Fruit fly (Drosophila melanogaster) whole organism, embryonic: Measurements from ENCODE around the gene wb.

Experiments used
- Aef1 ChIP-seq: fragments of 200-800 bp; sonication (Bioruptor generic); IDR thresholded peaks from 3 replicates; pipeline ENCODE4 v1.3.6; 2022; ENCODE audit warnings: missing biosample characterization, missing genetic modification characterization
- Atf6 ChIP-seq: fragments of 200-800 bp; sonication (Bioruptor generic); IDR thresholded peaks from 2 replicates; pipeline ENCODE4 v1.3.6; 2022; ENCODE audit warnings: missing biosample characterization, missing genetic modification characterization
- BtbVII ChIP-seq: fragments of 200-800 bp; sonication (Bioruptor generic); optimal IDR thresholded peaks from 3 replicates; lab custom pipeline; 2017; ENCODE audit warnings: missing biosample characterization, mild to moderate bottlenecking, missing genetic modification characterization
- CG11560 ChIP-seq: fragments of 200-800 bp; sonication (Bioruptor generic); IDR thresholded peaks from 3 replicates; pipeline ENCODE4 v1.3.6; 2022; ENCODE audit warnings: missing biosample characterization, missing genetic modification characterization
- CG12299 ChIP-seq: fragments of 200-800 bp; sonication (Bioruptor generic); optimal IDR thresholded peaks from 2 replicates; lab custom pipeline; 2018; ENCODE audit warnings: missing biosample characterization, mild to moderate bottlenecking, missing genetic modification characterization
- CG15269 ChIP-seq: fragments of 200-800 bp; sonication (Bioruptor generic); optimal IDR thresholded peaks from 2 replicates; lab custom pipeline; 2018; ENCODE audit warnings: missing biosample characterization, mild to moderate bottlenecking, missing genetic modification characterization, moderate library complexity
- CG15601 ChIP-seq: fragments of 200-800 bp; sonication (Bioruptor generic); optimal IDR thresholded peaks from 3 replicates; lab custom pipeline; 2019; ENCODE audit warnings: missing biosample characterization, mild to moderate bottlenecking, missing genetic modification characterization, moderate library complexity
- CG17359 ChIP-seq: fragments of 200-800 bp; sonication (Bioruptor generic); optimal IDR thresholded peaks from 3 replicates; lab custom pipeline; 2018; ENCODE audit warnings: missing biosample characterization, mild to moderate bottlenecking, missing genetic modification characterization, moderate library complexity
- CG1792 ChIP-seq: fragments of 200-800 bp; sonication (Bioruptor generic); optimal IDR thresholded peaks from 2 replicates; lab custom pipeline; 2016; ENCODE audit warnings: missing biosample characterization, missing genetic modification characterization
- CG18262 ChIP-seq: fragments of 200-800 bp; optimal IDR thresholded peaks from 3 replicates; lab custom pipeline; 2019; ENCODE audit warnings: missing biosample characterization, mild to moderate bottlenecking, missing genetic modification characterization, moderate library complexity
- CG2120 ChIP-seq: fragments of 200-800 bp; sonication (Bioruptor generic); optimal IDR thresholded peaks from 3 replicates; lab custom pipeline; 2016; ENCODE audit warnings: missing biosample characterization, missing genetic modification characterization
- CG2199 ChIP-seq: fragments of 200-800 bp; sonication (Bioruptor generic); IDR thresholded peaks from 3 replicates; pipeline ENCODE4 v1.3.6; 2022; ENCODE audit warnings: missing biosample characterization, missing genetic modification characterization
- CG31365 ChIP-seq: fragments of 200-800 bp; sonication (Bioruptor generic); optimal IDR thresholded peaks from 2 replicates; lab custom pipeline; 2018; ENCODE audit warnings: missing biosample characterization, mild to moderate bottlenecking, missing genetic modification characterization
- CG3838 ChIP-seq: fragments of 200-800 bp; sonication (Bioruptor generic); optimal IDR thresholded peaks from 3 replicates; lab custom pipeline; 2016; ENCODE audit warnings: missing biosample characterization, missing genetic modification characterization
- CG3847 ChIP-seq: fragments of 200-800 bp; sonication (Bioruptor generic); IDR thresholded peaks from 2 replicates; pipeline ENCODE4 v1.3.6; 2022; ENCODE audit warnings: missing biosample characterization, missing genetic modification characterization
- CG42726 ChIP-seq: fragments of 200-800 bp; sonication (Bioruptor generic); IDR thresholded peaks from 2 replicates; pipeline ENCODE4 v1.3.6; 2022; ENCODE audit warnings: missing biosample characterization, missing genetic modification characterization; ENCODE audit not compliant: partially characterized antibody
- CG4282 ChIP-seq: fragments of 200-800 bp; sonication (Bioruptor generic); optimal IDR thresholded peaks from 2 replicates; lab custom pipeline; 2016; ENCODE audit warnings: missing biosample characterization, missing genetic modification characterization
- CG43689 ChIP-seq: fragments of 200-800 bp; sonication (Bioruptor generic); IDR thresholded peaks from 2 replicates; pipeline ENCODE4 v1.3.6; 2022; ENCODE audit warnings: missing biosample characterization, missing genetic modification characterization
- CG4617 ChIP-seq: fragments of 200-800 bp; sonication (Bioruptor generic); optimal IDR thresholded peaks from 3 replicates; lab custom pipeline; 2016; ENCODE audit warnings: missing biosample characterization, missing genetic modification characterization, borderline replicate concordance
- CG6654 ChIP-seq: fragments of 200-800 bp; sonication (Bioruptor generic); optimal IDR thresholded peaks from 2 replicates; lab custom pipeline; 2017; ENCODE audit warnings: missing biosample characterization, mild to moderate bottlenecking, missing genetic modification characterization
- CG7963 ChIP-seq: fragments of 200-800 bp; sonication (Bioruptor generic); IDR thresholded peaks from 3 replicates; pipeline ENCODE4 v1.3.6; 2022; ENCODE audit warnings: missing biosample characterization, missing genetic modification characterization; ENCODE audit not compliant: partially characterized antibody
- CG9797 ChIP-seq: fragments of 200-800 bp; sonication (Bioruptor generic); optimal IDR thresholded peaks from 3 replicates; lab custom pipeline; 2018; ENCODE audit warnings: missing biosample characterization, mild to moderate bottlenecking, missing genetic modification characterization
- Doc3 ChIP-seq: fragments of 200-800 bp; sonication (Bioruptor generic); IDR thresholded peaks from 3 replicates; pipeline ENCODE4 v1.3.6; 2022; ENCODE audit warnings: missing biosample characterization, missing genetic modification characterization; ENCODE audit not compliant: partially characterized antibody
- Elba2 ChIP-seq: fragments of 200-800 bp; sonication (Bioruptor generic); optimal IDR thresholded peaks from 3 replicates; lab custom pipeline; 2016; ENCODE audit warnings: missing biosample characterization, missing genetic modification characterization
- HLH4C ChIP-seq: fragments of 200-800 bp; sonication (Bioruptor generic); IDR thresholded peaks from 3 replicates; pipeline ENCODE4 v1.3.6; 2022; ENCODE audit warnings: missing biosample characterization, missing genetic modification characterization; ENCODE audit not compliant: partially characterized antibody
- HmgD ChIP-seq: fragments of 200-800 bp; sonication (Bioruptor generic); optimal IDR thresholded peaks from 3 replicates; lab custom pipeline; 2016; ENCODE audit warnings: missing biosample characterization, missing genetic modification characterization
- HmgZ ChIP-seq: fragments of 200-800 bp; sonication (Bioruptor generic); optimal IDR thresholded peaks from 2 replicates; lab custom pipeline; 2018; ENCODE audit warnings: missing biosample characterization, mild to moderate bottlenecking, missing genetic modification characterization
- Lhr ChIP-seq: fragments of 200-800 bp; sonication (Bioruptor generic); optimal IDR thresholded peaks from 3 replicates; lab custom pipeline; 2017; ENCODE audit warnings: mild to moderate bottlenecking, missing biosample characterization, missing genetic modification reagents, missing genetic modification characterization
- MTF-1 ChIP-seq: fragments of 200-800 bp; sonication (Bioruptor generic); optimal IDR thresholded peaks from 2 replicates; lab custom pipeline; 2018; ENCODE audit warnings: missing biosample characterization, mild to moderate bottlenecking, missing genetic modification characterization, borderline replicate concordance
- ab ChIP-seq: fragments of 200-800 bp; sonication (Bioruptor generic); optimal IDR thresholded peaks from 2 replicates; lab custom pipeline; 2016; ENCODE audit warnings: missing biosample characterization, missing genetic modification characterization
- ara ChIP-seq: fragments of 200-800 bp; sonication (Bioruptor generic); IDR thresholded peaks from 2 replicates; pipeline ENCODE4 v1.3.6; 2022; ENCODE audit warnings: missing biosample characterization, missing genetic modification characterization
- bbx ChIP-seq: fragments of 200-800 bp; sonication (Bioruptor generic); IDR thresholded peaks from 2 replicates; pipeline ENCODE4 v1.3.6; 2022; ENCODE audit warnings: missing biosample characterization, missing genetic modification characterization; ENCODE audit not compliant: partially characterized antibody
- btn ChIP-seq: fragments of 200-800 bp; sonication (Bioruptor generic); optimal IDR thresholded peaks from 2 replicates; lab custom pipeline; 2016; ENCODE audit warnings: missing biosample characterization, missing genetic modification characterization
- dmrt11E ChIP-seq: fragments of 200-800 bp; sonication (Bioruptor generic); optimal IDR thresholded peaks from 3 replicates; lab custom pipeline; 2018; ENCODE audit warnings: missing biosample characterization, mild to moderate bottlenecking, missing genetic modification characterization, moderate library complexity
- ewg ChIP-seq: fragments of 200-800 bp; sonication (Bioruptor generic); optimal IDR thresholded peaks from 3 replicates; lab custom pipeline; 2017; ENCODE audit warnings: mild to moderate bottlenecking, missing biosample characterization, missing genetic modification reagents, missing genetic modification characterization
- fu2 ChIP-seq: fragments of 200-800 bp; sonication (Bioruptor generic); optimal IDR thresholded peaks from 2 replicates; lab custom pipeline; 2016; ENCODE audit warnings: missing biosample characterization, missing genetic modification characterization
- gce ChIP-seq: fragments of 200-800 bp; sonication (Bioruptor generic); IDR thresholded peaks from 3 replicates; pipeline ENCODE4 v1.3.6; 2022; ENCODE audit warnings: missing biosample characterization, missing genetic modification characterization
- h ChIP-seq: fragments of >200 bp; optimal IDR thresholded peaks from 2 replicates; lab custom pipeline; 2017
- lab ChIP-seq: fragments of 200-800 bp; sonication (Bioruptor generic); optimal IDR thresholded peaks from 3 replicates; lab custom pipeline; 2017; ENCODE audit warnings: missing biosample characterization, missing genetic modification characterization, mild to moderate bottlenecking, moderate library complexity, missing genetic modification reagents
- lilli ChIP-seq: fragments of 200-800 bp; sonication (Bioruptor generic); optimal IDR thresholded peaks from 3 replicates; lab custom pipeline; 2016; ENCODE audit warnings: missing biosample characterization, missing genetic modification characterization
- nau ChIP-seq: fragments of 200-800 bp; sonication (Bioruptor generic); optimal IDR thresholded peaks from 3 replicates; lab custom pipeline; 2017; ENCODE audit warnings: missing biosample characterization, mild to moderate bottlenecking, missing genetic modification characterization, missing genetic modification reagents
- pros ChIP-seq: fragments of 200-800 bp; sonication (Bioruptor generic); optimal IDR thresholded peaks from 3 replicates; lab custom pipeline; 2019; ENCODE audit warnings: missing biosample characterization, mild to moderate bottlenecking, missing genetic modification characterization, moderate library complexity
- sc ChIP-seq, 3 experiments: fragments of >200 bp in 2 of 3; fragments of 200-800 bp in 1 of 3; sonication (Bioruptor generic) in 1 of 3; optimal IDR thresholded peaks; 2 replicates in 2 of 3; 3 replicates in 1 of 3; lab custom pipeline; 2017; ENCODE audit warnings: mild to moderate bottlenecking in 1 of 3, missing biosample characterization in 1 of 3, missing genetic modification characterization in 1 of 3, missing genetic modification reagents in 1 of 3
- tup ChIP-seq: fragments of 200-800 bp; sonication (Bioruptor generic); optimal IDR thresholded peaks from 2 replicates; lab custom pipeline; 2016; ENCODE audit warnings: missing biosample characterization, mild to moderate bottlenecking, missing genetic modification characterization, moderate library complexity
- unpg ChIP-seq: fragments of 200-800 bp; sonication (Bioruptor generic); optimal IDR thresholded peaks from 3 replicates; lab custom pipeline; 2018; ENCODE audit warnings: missing biosample characterization, mild to moderate bottlenecking, missing genetic modification characterization, moderate library complexity
- wdn ChIP-seq: fragments of 200-800 bp; sonication (Bioruptor generic); IDR thresholded peaks from 2 replicates; pipeline ENCODE4 v1.3.6; 2022; ENCODE audit warnings: missing biosample characterization, missing genetic modification characterization
- wek ChIP-seq: fragments of 200-800 bp; sonication (Bioruptor generic); optimal IDR thresholded peaks from 3 replicates; lab custom pipeline; 2018; ENCODE audit warnings: missing biosample characterization, mild to moderate bottlenecking, missing genetic modification characterization, moderate library complexity
- zen ChIP-seq: fragments of 200-800 bp; sonication (Bioruptor generic); optimal IDR thresholded peaks from 3 replicates; lab custom pipeline; 2018; ENCODE audit warnings: missing biosample characterization, mild to moderate bottlenecking, missing genetic modification characterization, moderate library complexity

The wb gene

dm6 chr2L:14369933-14370776 is 107.3 kb downstream of the wb start (continued):
- TF ChIP-seq fu2 (no peak), CG43689 (GFP tag; lab: Robert Waterston, UW) (no peak), tup (GFP tag; lab: Kevin White, UChicago) (no peak), ab (GFP tag; lab: Kevin White, UChicago) (no peak), HLH4C (GFP tag; lab: Robert Waterston, UW) (no peak), Aef1 (no peak), Lhr (GFP tag; lab: Kevin White, UChicago) (no peak), bbx (GFP tag; lab: Robert Waterston, UW) (no peak), Doc3 (no peak), sc (optimal IDR thresholded peaks at IDR 0.05; lab: Kevin White, UChicago) (no peak), sc (GFP tag; optimal IDR thresholded peaks at IDR 0.05; lab: Kevin White, UChicago) (no peak), CG6654 (GFP tag; lab: Kevin White, UChicago) (no peak), CG4282 (GFP tag; lab: Kevin White, UChicago) (no peak), CG12299 (no peak), unpg (peak; percentile 37), CG31365 (no peak), CG15269 (tag; lab: Kevin White, UChicago) (peak; percentile 26), nau (GFP tag; lab: Kevin White, UChicago) (no peak), HmgZ (tag; lab: Kevin White, UChicago) (no peak), CG3847 (GFP tag; lab: Robert Waterston, UW) (no peak; the same call in 1 of the 2 replicates), CG3838 (no peak), Elba2 (GFP tag; lab: Kevin White, UChicago) (peak; percentile 28), CG7963 (no peak), CG15601 (tag; lab: Kevin White, UChicago) (no peak), lab (GFP tag; lab: Kevin White, UChicago) (peak; percentile 34), BtbVII (GFP tag; lab: Kevin White, UChicago) (no peak), dmrt11E (tag; lab: Kevin White, UChicago) (peak; percentile 48), CG11560 (tag; lab: Robert Waterston, UW) (no peak), HmgD (GFP tag; lab: Kevin White, UChicago) (no peak), ara (GFP tag; lab: Robert Waterston, UW) (no peak), CG42726 (GFP tag; lab: Robert Waterston, UW) (no peak), ewg (GFP tag; lab: Kevin White, UChicago) (peak; percentile 20), CG4617 (GFP tag; lab: Kevin White, UChicago) (no peak), lilli (no peak), gce (0 out of 3 replicates have a peak, but pooled peaks have one; percentile 11), zen (tag; lab: Kevin White, UChicago) (peak; percentile 62), h (lab: Kevin White, UChicago) (no peak), CG9797 (GFP tag; lab: Kevin White, UChicago) (no peak), CG17359 (tag; lab: Kevin White, UChicago) (peak; percentile 41), Atf6 (GFP tag; lab: Robert Waterston, UW) (no peak), CG2199 (GFP tag; lab: Robert Waterston, UW) (no peak), CG1792 (GFP tag; lab: Kevin White, UChicago) (no peak), MTF-1 (no peak), pros (no peak), wek (GFP tag; lab: Kevin White, UChicago) (no peak), CG18262 (tag; lab: Kevin White, UChicago) (peak; percentile 30), CG2120 (GFP tag; lab: Kevin White, UChicago) (no peak), btn (GFP tag; lab: Kevin White, UChicago) (no peak), wdn (GFP tag; lab: Robert Waterston, UW) (no peak)
